Fruit fly (Drosophila melanogaster) whole organism, prepupa: Measurements from ENCODE around the gene CG4691.

Source experiments
- Blimp-1 ChIP-seq: fragments of 200-800 bp; sonication (Bioruptor generic); optimal IDR thresholded peaks from 3 replicates; lab custom pipeline; 2017; ENCODE audit warnings: missing biosample characterization, missing genetic modification characterization, mild to moderate bottlenecking, moderate library complexity, missing genetic modification reagents
- CG10631 ChIP-seq: fragments of 200-800 bp; sonication (Bioruptor generic); optimal IDR thresholded peaks from 2 replicates; lab custom pipeline; 2016; ENCODE audit warnings: missing biosample characterization, missing genetic modification characterization
- CG8319 ChIP-seq: fragments of 200-800 bp; sonication (Bioruptor generic); optimal IDR thresholded peaks from 3 replicates; lab custom pipeline; 2016; ENCODE audit warnings: missing biosample characterization, missing genetic modification characterization
- Met ChIP-seq: fragments of 200-800 bp; sonication (Bioruptor generic); optimal IDR thresholded peaks from 3 replicates; lab custom pipeline; 2016; ENCODE audit warnings: missing biosample characterization, missing genetic modification characterization

dm6 chr2L:14796542-14796941 is 36.0 kb downstream of the CG4691 start, which contains the start of gene CG18420:
- TF ChIP-seq CG8319 (GFP tag; lab: Kevin White, UChicago) (no peak), Blimp-1 (GFP tag; lab: Kevin White, UChicago) (no peak), Met (GFP tag; lab: Kevin White, UChicago) (no peak), CG10631 (no peak)
